Fruit fly (Drosophila melanogaster) whole organism, embryonic: ENCODE measurements around the gene Ube3a.

ENCODE experiments used
- Asciz ChIP-seq: fragments of 200-800 bp; sonication (Bioruptor generic); optimal IDR thresholded peaks from 2 replicates; lab custom pipeline; 2017; ENCODE audit warnings: missing biosample characterization, mild to moderate bottlenecking, missing genetic modification characterization, missing genetic modification reagents
- Atf6 ChIP-seq: fragments of 200-800 bp; sonication (Bioruptor generic); IDR thresholded peaks from 2 replicates; pipeline ENCODE4 v1.3.6; 2022; ENCODE audit warnings: missing biosample characterization, missing genetic modification characterization
- CG11093 ChIP-seq: fragments of 200-800 bp; sonication (Bioruptor generic); IDR thresholded peaks from 3 replicates; pipeline ENCODE4 v1.3.6; 2022; ENCODE audit warnings: missing biosample characterization, missing genetic modification characterization
- CG11560 ChIP-seq: fragments of 200-800 bp; sonication (Bioruptor generic); IDR thresholded peaks from 3 replicates; pipeline ENCODE4 v1.3.6; 2022; ENCODE audit warnings: missing biosample characterization, missing genetic modification characterization
- CG1233 ChIP-seq: fragments of 200-800 bp; sonication (Bioruptor generic); optimal IDR thresholded peaks from 4 replicates; lab custom pipeline; 2018; ENCODE audit warnings: missing biosample characterization, mild to moderate bottlenecking, missing genetic modification characterization
- CG12659 ChIP-seq: fragments of 200-800 bp; sonication (Bioruptor generic); optimal IDR thresholded peaks from 3 replicates; lab custom pipeline; 2017; ENCODE audit warnings: mild to moderate bottlenecking, missing biosample characterization, missing genetic modification reagents, missing genetic modification characterization
- CG12769 ChIP-seq: fragments of 200-800 bp; sonication (Bioruptor generic); optimal IDR thresholded peaks from 2 replicates; lab custom pipeline; 2019; ENCODE audit warnings: missing biosample characterization, mild to moderate bottlenecking, missing genetic modification characterization, moderate library complexity
- CG16863 ChIP-seq: fragments of 200-800 bp; sonication (Bioruptor generic); optimal IDR thresholded peaks from 3 replicates; lab custom pipeline; 2016; ENCODE audit warnings: missing biosample characterization, missing genetic modification characterization
- CG17829 ChIP-seq: fragments of 200-800 bp; optimal IDR thresholded peaks from 2 replicates; lab custom pipeline; 2019; ENCODE audit warnings: missing biosample characterization, mild to moderate bottlenecking, missing genetic modification characterization, moderate library complexity
- CG2712 ChIP-seq: fragments of 200-800 bp; optimal IDR thresholded peaks from 3 replicates; lab custom pipeline; 2019; ENCODE audit warnings: missing biosample characterization, mild to moderate bottlenecking, missing genetic modification characterization, moderate library complexity
- CG32532 ChIP-seq: fragments of 200-800 bp; sonication (Bioruptor generic); IDR thresholded peaks from 2 replicates; pipeline ENCODE4 v1.3.6; 2022; ENCODE audit warnings: missing biosample characterization, missing genetic modification characterization
- CG3838 ChIP-seq: fragments of 200-800 bp; sonication (Bioruptor generic); optimal IDR thresholded peaks from 3 replicates; lab custom pipeline; 2016; ENCODE audit warnings: missing biosample characterization, missing genetic modification characterization
- CG3995 ChIP-seq: fragments of 200-800 bp; sonication (Bioruptor generic); optimal IDR thresholded peaks from 3 replicates; lab custom pipeline; 2016; ENCODE audit warnings: missing biosample characterization, missing genetic modification characterization
- CG4360 ChIP-seq: fragments of 200-800 bp; sonication (Bioruptor generic); IDR thresholded peaks from 2 replicates; pipeline ENCODE4 v1.3.6; 2022; ENCODE audit warnings: missing biosample characterization, missing genetic modification characterization
- CG6254 ChIP-seq: fragments of 200-800 bp; sonication (Bioruptor generic); optimal IDR thresholded peaks from 3 replicates; lab custom pipeline; 2017; ENCODE audit warnings: mild to moderate bottlenecking, missing biosample characterization, missing genetic modification reagents, missing genetic modification characterization
- CG8388 ChIP-seq: fragments of 200-800 bp; sonication (Bioruptor generic); optimal IDR thresholded peaks from 2 replicates; lab custom pipeline; 2019; ENCODE audit warnings: missing biosample characterization, mild to moderate bottlenecking, missing genetic modification characterization, moderate library complexity
- CG9797 ChIP-seq: fragments of 200-800 bp; sonication (Bioruptor generic); optimal IDR thresholded peaks from 3 replicates; lab custom pipeline; 2018; ENCODE audit warnings: missing biosample characterization, mild to moderate bottlenecking, missing genetic modification characterization
- CkIIα-i1 ChIP-seq: fragments of 200-800 bp; sonication (Bioruptor generic); IDR thresholded peaks from 2 replicates; pipeline ENCODE4 v1.3.6; 2022; ENCODE audit warnings: missing biosample characterization, missing genetic modification characterization
- Deaf1 ChIP-seq: fragments of 200-800 bp; optimal IDR thresholded peaks from 3 replicates; lab custom pipeline; 2019; ENCODE audit warnings: missing biosample characterization, mild to moderate bottlenecking, missing genetic modification characterization, moderate library complexity
- Dfd ChIP-seq, 2 experiments: fragments of >200 bp; optimal IDR thresholded peaks; 2 replicates each; lab custom pipeline; 2017; ENCODE audit warnings: missing biosample characterization in 2 of 2, missing genetic modification characterization in 2 of 2
- Doc2 ChIP-seq: fragments of 200-800 bp; sonication (Bioruptor generic); IDR thresholded peaks from 2 replicates; pipeline ENCODE4 v1.3.6; 2022; ENCODE audit warnings: missing biosample characterization, missing genetic modification characterization
- Ets97D ChIP-seq: fragments of 200-800 bp; sonication (Bioruptor generic); optimal IDR thresholded peaks from 3 replicates; lab custom pipeline; 2016; ENCODE audit warnings: missing biosample characterization, missing genetic modification characterization
- Hr39 ChIP-seq: fragments of >200 bp; optimal IDR thresholded peaks from 2 replicates; lab custom pipeline; 2017
- MBD-R2 ChIP-seq: fragments of 200-800 bp; sonication (Bioruptor generic); IDR thresholded peaks from 2 replicates; pipeline ENCODE4 v1.3.6; 2022; ENCODE audit warnings: missing biosample characterization, missing genetic modification characterization
- MESR4 ChIP-seq: fragments of 200-800 bp; sonication (Bioruptor generic); optimal IDR thresholded peaks from 2 replicates; lab custom pipeline; 2018; ENCODE audit warnings: missing biosample characterization, mild to moderate bottlenecking, missing genetic modification characterization, moderate library complexity
- MTF-1 ChIP-seq: fragments of 200-800 bp; sonication (Bioruptor generic); optimal IDR thresholded peaks from 2 replicates; lab custom pipeline; 2018; ENCODE audit warnings: missing biosample characterization, mild to moderate bottlenecking, missing genetic modification characterization, borderline replicate concordance
- Meics ChIP-seq: fragments of 200-800 bp; sonication (Bioruptor generic); optimal IDR thresholded peaks from 2 replicates; lab custom pipeline; 2017; ENCODE audit warnings: missing biosample characterization, mild to moderate bottlenecking, missing genetic modification characterization
- Nf-YA ChIP-seq: fragments of 200-800 bp; sonication (Bioruptor generic); IDR thresholded peaks from 2 replicates; pipeline ENCODE4 v1.3.6; 2022; ENCODE audit warnings: missing biosample characterization, missing genetic modification characterization
- Pdp1 ChIP-seq, 2 experiments: fragments of 200-800 bp; sonication (Bioruptor generic); optimal IDR thresholded peaks; 3 replicates each; lab custom pipeline; 2016; ENCODE audit warnings: missing biosample characterization in 2 of 2, missing genetic modification characterization in 2 of 2, mild to moderate bottlenecking in 1 of 2, moderate library complexity in 1 of 2
- TFAM ChIP-seq: fragments of 200-800 bp; sonication (Bioruptor generic); optimal IDR thresholded peaks from 2 replicates; lab custom pipeline; 2017; ENCODE audit warnings: missing biosample characterization, missing genetic modification characterization, inconsistent platforms
- aop ChIP-seq: fragments of 200-800 bp; sonication (Bioruptor generic); IDR thresholded peaks from 2 replicates; pipeline ENCODE4 v1.3.6; 2022; ENCODE audit warnings: missing biosample characterization, missing genetic modification characterization
- br ChIP-seq: fragments of >200 bp; optimal IDR thresholded peaks from 2 replicates; lab custom pipeline; 2017
- cg ChIP-seq: fragments of 200-800 bp; sonication (Bioruptor generic); optimal IDR thresholded peaks from 3 replicates; lab custom pipeline; 2019; ENCODE audit warnings: missing biosample characterization, mild to moderate bottlenecking, missing genetic modification characterization, moderate library complexity
- crol ChIP-seq: fragments of 200-800 bp; sonication (Bioruptor generic); IDR thresholded peaks from 2 replicates; pipeline ENCODE4 v1.3.6; 2022; ENCODE audit warnings: missing biosample characterization, missing genetic modification characterization
- h ChIP-seq: fragments of >200 bp; optimal IDR thresholded peaks from 2 replicates; lab custom pipeline; 2017
- hb ChIP-seq: fragments of 200-800 bp; sonication (Bioruptor generic); IDR thresholded peaks from 3 replicates; pipeline ENCODE4 v1.3.6; 2022; ENCODE audit warnings: missing biosample characterization, missing genetic modification characterization; ENCODE audit not compliant: partially characterized antibody
- jumu ChIP-seq: fragments of 200-800 bp; sonication (Bioruptor generic); optimal IDR thresholded peaks from 3 replicates; lab custom pipeline; 2016; ENCODE audit warnings: missing biosample characterization, missing genetic modification characterization
- kay ChIP-seq: fragments of 200-800 bp; sonication (Bioruptor generic); optimal IDR thresholded peaks from 2 replicates; lab custom pipeline; 2016; ENCODE audit warnings: missing biosample characterization, missing genetic modification characterization
- lab ChIP-seq: fragments of 200-800 bp; sonication (Bioruptor generic); optimal IDR thresholded peaks from 3 replicates; lab custom pipeline; 2017; ENCODE audit warnings: missing biosample characterization, missing genetic modification characterization, mild to moderate bottlenecking, moderate library complexity, missing genetic modification reagents
- mam ChIP-seq: fragments of 200-800 bp; sonication (Bioruptor generic); optimal IDR thresholded peaks from 3 replicates; lab custom pipeline; 2016; ENCODE audit warnings: missing biosample characterization, missing genetic modification characterization
- onecut ChIP-seq: fragments of 200-800 bp; sonication (Bioruptor generic); IDR thresholded peaks from 2 replicates; pipeline ENCODE4 v1.3.6; 2022; ENCODE audit warnings: missing biosample characterization, missing genetic modification characterization
- org-1 ChIP-seq: fragments of 200-800 bp; sonication (Bioruptor generic); optimal IDR thresholded peaks from 2 replicates; lab custom pipeline; 2017; ENCODE audit warnings: missing biosample characterization, missing genetic modification characterization
- pros ChIP-seq: fragments of 200-800 bp; sonication (Bioruptor generic); optimal IDR thresholded peaks from 3 replicates; lab custom pipeline; 2019; ENCODE audit warnings: missing biosample characterization, mild to moderate bottlenecking, missing genetic modification characterization, moderate library complexity
- row ChIP-seq: fragments of 200-800 bp; sonication (Bioruptor generic); IDR thresholded peaks from 3 replicates; pipeline ENCODE4 v1.3.6; 2022; ENCODE audit warnings: missing biosample characterization, missing genetic modification characterization
- run ChIP-seq: fragments of 200-800 bp; sonication (Bioruptor generic); optimal IDR thresholded peaks from 3 replicates; lab custom pipeline; 2018; ENCODE audit warnings: missing biosample characterization, mild to moderate bottlenecking, missing genetic modification characterization
- scrt ChIP-seq: fragments of 200-800 bp; sonication (Bioruptor generic); optimal IDR thresholded peaks from 2 replicates; lab custom pipeline; 2018; ENCODE audit warnings: missing biosample characterization, mild to moderate bottlenecking, missing genetic modification characterization, moderate library complexity
- sens ChIP-seq: fragments of 200-800 bp; sonication (Bioruptor generic); peaks from one replicate; lab custom pipeline; 2016; ENCODE audit warnings: missing biosample characterization, missing genetic modification characterization
- slbo ChIP-seq: fragments of 200-800 bp; sonication (Bioruptor generic); IDR thresholded peaks from 2 replicates; pipeline ENCODE4 v1.3.6; 2022; ENCODE audit warnings: missing biosample characterization, missing genetic modification characterization
- sr ChIP-seq: fragments of 200-800 bp; sonication (Bioruptor generic); IDR thresholded peaks from 3 replicates; pipeline ENCODE4 v1.3.6; 2022; ENCODE audit warnings: missing biosample characterization, missing genetic modification characterization
- tll ChIP-seq, 2 experiments: fragments of 200-800 bp in 1 of 2; fragments of >200 bp in 1 of 2; sonication (Bioruptor generic) in 1 of 2; optimal IDR thresholded peaks; 2 replicates each; lab custom pipeline; 2017 to 2019; ENCODE audit warnings: missing biosample characterization in 2 of 2, missing genetic modification characterization in 2 of 2, mild to moderate bottlenecking in 1 of 2, moderate library complexity in 1 of 2
- trh ChIP-seq: fragments of 200-800 bp; sonication (Bioruptor generic); optimal IDR thresholded peaks from 2 replicates; lab custom pipeline; 2016; ENCODE audit warnings: missing biosample characterization, missing genetic modification characterization
- tup ChIP-seq: fragments of 200-800 bp; sonication (Bioruptor generic); optimal IDR thresholded peaks from 2 replicates; lab custom pipeline; 2016; ENCODE audit warnings: missing biosample characterization, mild to moderate bottlenecking, missing genetic modification characterization, moderate library complexity
- vvl ChIP-seq: fragments of 200-800 bp; sonication (Bioruptor generic); IDR thresholded peaks from 2 replicates; pipeline ENCODE4 v1.3.6; 2022; ENCODE audit warnings: missing biosample characterization, missing genetic modification characterization

Ube3a gene

DNA sequence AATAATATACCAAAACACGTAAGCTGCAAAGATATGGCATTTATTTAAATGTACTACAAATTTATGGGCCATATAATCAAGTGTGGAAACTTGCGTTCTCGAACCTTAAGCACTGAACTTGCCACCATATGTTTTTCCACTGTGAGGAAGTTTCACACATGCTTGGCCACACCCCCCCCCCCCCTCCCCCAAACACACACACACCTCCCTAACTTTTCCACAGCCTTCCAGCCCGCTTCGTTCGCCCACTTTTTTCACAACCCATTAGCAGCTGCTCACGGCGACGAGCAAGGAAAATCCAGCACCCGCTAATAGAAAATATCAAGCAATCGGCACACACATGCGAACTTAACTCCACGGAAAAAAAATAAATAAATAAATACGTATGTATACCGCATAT lies 15.1 kb downstream of the Ube3a start (continued):
- TF ChIP-seq Ets97D (GFP tag; lab: Kevin White, UChicago) (no peak), MESR4 (GFP tag; lab: Kevin White, UChicago) (no peak), onecut (GFP tag; lab: Robert Waterston, UW) (no peak), lab (GFP tag; lab: Kevin White, UChicago) (peak; percentile 11), MBD-R2 (no peak), CG12659 (GFP tag; lab: Kevin White, UChicago) (no peak), TFAM (GFP tag; lab: Kevin White, UChicago) (no peak), sens (GFP tag; lab: Kevin White, UChicago) (no peak), Pdp1 (GFP tag; optimal IDR thresholded peaks at IDR 0.05; lab: Kevin White, UChicago) (no peak), CG3995 (GFP tag; lab: Kevin White, UChicago) (no peak), Asciz (GFP tag; lab: Kevin White, UChicago) (no peak), scrt (GFP tag; lab: Kevin White, UChicago) (no peak), run (tag; lab: Kevin White, UChicago) (no peak), CG1233 (GFP tag; lab: Kevin White, UChicago) (no peak), br (lab: Kevin White, UChicago) (no peak), Atf6 (GFP tag; lab: Robert Waterston, UW) (no peak), CG8388 (no peak), Doc2 (GFP tag; lab: Robert Waterston, UW) (no peak), sr (GFP tag; lab: Robert Waterston, UW) (0 out of 3 replicates have a peak, but pooled peaks have one; percentile 16), Deaf1 (tag; lab: Kevin White, UChicago) (no peak), CG17829 (tag; lab: Kevin White, UChicago) (no peak), tup (GFP tag; lab: Kevin White, UChicago) (no peak), CG32532 (GFP tag; lab: Robert Waterston, UW) (no peak), tll (GFP tag; optimal IDR thresholded peaks at IDR 0.05; lab: Kevin White, UChicago) (peak in 1 of 2 experiments; percentile 0), CG3838 (GFP tag; lab: Kevin White, UChicago) (no peak), mam (GFP tag; lab: Kevin White, UChicago) (no peak), CG12769 (tag; lab: Kevin White, UChicago) (peak; percentile 10), MTF-1 (no peak), org-1 (GFP tag; lab: Kevin White, UChicago) (no peak), CG9797 (no peak), jumu (GFP tag; lab: Kevin White, UChicago) (no peak), CG4360 (GFP tag; lab: Robert Waterston, UW) (no peak), h (no peak), aop (GFP tag; lab: Robert Waterston, UW) (0 out of 2 replicates have a peak, but pooled peaks have one; percentile 5), CG11093 (no peak), CkIIα-i1 (no peak), row (no peak), Dfd (GFP tag; optimal IDR thresholded peaks at IDR 0.05; lab: Kevin White, UChicago) (no peak), CG6254 (GFP tag; lab: Kevin White, UChicago) (no peak), CG16863 (no peak), trh (GFP tag; lab: Kevin White, UChicago) (no peak), slbo (GFP tag; lab: Robert Waterston, UW) (peak; percentile 16; the same call in 1 of the 2 replicates), vvl (GFP tag; lab: Robert Waterston, UW) (no peak), Hr39 (peak; percentile 69), Meics (GFP tag; lab: Kevin White, UChicago) (no peak), CG2712 (tag; lab: Kevin White, UChicago) (no peak), hb (GFP tag; lab: Robert Waterston, UW) (no peak), cg (GFP tag; lab: Kevin White, UChicago) (no peak), pros (GFP tag; lab: Kevin White, UChicago) (no peak), CG11560 (tag; lab: Robert Waterston, UW) (no peak), crol (GFP tag; lab: Robert Waterston, UW) (peak; percentile 83), Nf-YA (GFP tag; lab: Robert Waterston, UW) (no peak), kay (GFP tag; lab: Kevin White, UChicago) (no peak)
